Worm (Caenorhabditis elegans) whole organism, early embryonic: Measurements from ENCODE around the gene B0272.4.

ENCODE experiments used
- F13C5.2 ChIP-seq: sonication (generic microtip); optimal IDR thresholded peaks from 2 replicates; lab custom pipeline; 2017; ENCODE audit warnings: mild to moderate bottlenecking, missing genetic modification characterization, inconsistent platforms, missing compliant biosample characterization
- aly-1 ChIP-seq: sonication (generic microtip); optimal IDR thresholded peaks from 2 replicates; lab custom pipeline; 2016; ENCODE audit warnings: missing genetic modification characterization, missing compliant biosample characterization
- ama-1 ChIP-seq: fragments of 150-350 bp; optimal IDR thresholded peaks from 2 replicates; lab custom pipeline; 2014
- ceh-13 ChIP-seq: fragments of 200-800 bp; sonication (Bioruptor generic); optimal IDR thresholded peaks from 2 replicates; lab custom pipeline; 2018; ENCODE audit warnings: mild to moderate bottlenecking, missing genetic modification characterization, missing compliant biosample characterization
- ceh-36 ChIP-seq: sonication (generic microtip); optimal IDR thresholded peaks from 2 replicates; lab custom pipeline; 2016; ENCODE audit warnings: missing genetic modification characterization, inconsistent platforms, missing compliant biosample characterization
- ets-7 ChIP-seq: sonication (generic microtip); optimal IDR thresholded peaks from 2 replicates; lab custom pipeline; 2016; ENCODE audit warnings: missing genotype, missing genetic modification characterization, missing compliant biosample characterization
- flt-1 ChIP-seq: fragments of 200-800 bp; sonication (Bioruptor generic); IDR thresholded peaks from 2 replicates; pipeline ENCODE4 v1.3.6; 2022; ENCODE audit warnings: missing genetic modification characterization, missing compliant biosample characterization
- hmbx-1 ChIP-seq: sonication (generic microtip); optimal IDR thresholded peaks from 2 replicates; lab custom pipeline; 2016; ENCODE audit warnings: mild to moderate bottlenecking, missing genetic modification characterization, missing compliant biosample characterization
- pes-1 ChIP-seq: fragments of 200-800 bp; sonication (Bioruptor generic); IDR thresholded peaks from 2 replicates; pipeline ENCODE4 v1.3.6; 2022; ENCODE audit warnings: missing genetic modification reagents, missing genetic modification characterization, missing compliant biosample characterization
- scrt-1 ChIP-seq: fragments of 200-800 bp; sonication (Bioruptor generic); IDR thresholded peaks from 2 replicates; pipeline ENCODE4 v1.3.6; 2022; ENCODE audit warnings: missing genetic modification characterization, missing compliant biosample characterization
- sea-1 ChIP-seq: fragments of 200-800 bp; sonication (Bioruptor generic); conservative IDR thresholded peaks from 2 replicates; pipeline ENCODE4 v1.3.6; 2022; ENCODE audit warnings: missing genetic modification characterization, missing compliant biosample characterization
- tra-4 ChIP-seq: sonication (generic microtip); optimal IDR thresholded peaks from 2 replicates; lab custom pipeline; 2017; ENCODE audit warnings: missing genetic modification characterization, missing compliant biosample characterization

- no peak for TF ChIP-seq ama-1 (lab: Kevin White, UChicago)
- no peak for TF ChIP-seq ceh-13 (GFP tag; lab: Kevin White, UChicago)
- TF ChIP-seq sea-1 (GFP tag; lab: Robert Waterston, UW), result no peak
- no peak for TF ChIP-seq aly-1 (tag; lab: Kevin White, UChicago)
- no peak for TF ChIP-seq scrt-1 (GFP tag; lab: Robert Waterston, UW)
- TF ChIP-seq hmbx-1 (tag; lab: Kevin White, UChicago), result no peak
- TF ChIP-seq flt-1 (GFP tag; lab: Robert Waterston, UW), result no peak
- TF ChIP-seq pes-1 (GFP tag; lab: Robert Waterston, UW), result no peak
- TF ChIP-seq ceh-36 (tag; lab: Kevin White, UChicago), result no peak
- TF ChIP-seq tra-4 (tag; lab: Kevin White, UChicago), result no peak
- no peak for TF ChIP-seq F13C5.2 (tag; lab: Kevin White, UChicago)
- no peak for TF ChIP-seq ets-7 (tag; lab: Kevin White, UChicago)
Measured at ce11 chrX:9403622-9404255, 24.5 kb upstream of the B0272.4 start.
